Fruit fly (Drosophila melanogaster) whole organism, pupa: ENCODE data around the gene AgmNAT.

Experiments
- CG10348 ChIP-seq: fragments of 200-800 bp; sonication (Bioruptor generic); IDR thresholded peaks from 2 replicates; pipeline ENCODE4 v1.3.6; 2022; ENCODE audit warnings: missing biosample characterization, missing genetic modification characterization
- CG12605 ChIP-seq: fragments of 200-800 bp; sonication (Bioruptor generic); IDR thresholded peaks from 2 replicates; pipeline ENCODE4 v1.3.6; 2022; ENCODE audit warnings: missing biosample characterization, missing genetic modification characterization
- CG13204 ChIP-seq: fragments of 200-800 bp; sonication (Bioruptor generic); optimal IDR thresholded peaks from 2 replicates; lab custom pipeline; 2018; ENCODE audit warnings: missing biosample characterization, mild to moderate bottlenecking, missing genetic modification characterization, moderate library complexity
- CG14655 ChIP-seq: fragments of 200-800 bp; sonication (Bioruptor generic); optimal IDR thresholded peaks from 3 replicates; lab custom pipeline; 2017; ENCODE audit warnings: mild to moderate bottlenecking, missing biosample characterization, missing genetic modification reagents, missing genetic modification characterization
- CG15710 ChIP-seq: fragments of 200-800 bp; sonication (Bioruptor generic); optimal IDR thresholded peaks from 2 replicates; lab custom pipeline; 2018; ENCODE audit warnings: missing biosample characterization, mild to moderate bottlenecking, missing genetic modification characterization, moderate library complexity
- CG17806 ChIP-seq: fragments of 200-800 bp; sonication (Bioruptor generic); optimal IDR thresholded peaks from 2 replicates; lab custom pipeline; 2018; ENCODE audit warnings: missing biosample characterization, mild to moderate bottlenecking, missing genetic modification characterization, moderate library complexity
- CG32121 ChIP-seq: fragments of 200-800 bp; sonication (Bioruptor generic); IDR thresholded peaks from 2 replicates; pipeline ENCODE4 v1.3.6; 2022; ENCODE audit warnings: missing biosample characterization, missing genetic modification characterization
- CG34367 ChIP-seq: fragments of 200-800 bp; sonication (Bioruptor generic); optimal IDR thresholded peaks from 2 replicates; lab custom pipeline; 2018; ENCODE audit warnings: missing biosample characterization, mild to moderate bottlenecking, missing genetic modification characterization
- CG4496 ChIP-seq: fragments of 200-800 bp; sonication (Bioruptor generic); IDR thresholded peaks from 3 replicates; pipeline ENCODE4 v1.3.6; 2022; ENCODE audit warnings: missing biosample characterization, missing genetic modification characterization
- CG8159 ChIP-seq: fragments of 200-800 bp; sonication (Bioruptor generic); optimal IDR thresholded peaks from 3 replicates; lab custom pipeline; 2018; ENCODE audit warnings: missing biosample characterization, mild to moderate bottlenecking, missing genetic modification characterization, moderate library complexity
- CG9948 ChIP-seq: fragments of 200-800 bp; sonication (Bioruptor generic); optimal IDR thresholded peaks from 2 replicates; lab custom pipeline; 2018; ENCODE audit warnings: missing biosample characterization, mild to moderate bottlenecking, missing genetic modification characterization, moderate library complexity
- D1 ChIP-seq: fragments of 200-800 bp; sonication (Bioruptor generic); optimal IDR thresholded peaks from 2 replicates; lab custom pipeline; 2018; ENCODE audit warnings: missing biosample characterization, mild to moderate bottlenecking, missing genetic modification characterization, moderate library complexity
- EcR ChIP-seq: fragments of 200-800 bp; sonication (Bioruptor generic); optimal IDR thresholded peaks from 3 replicates; lab custom pipeline; 2019; ENCODE audit warnings: missing biosample characterization, missing genetic modification characterization, mild to moderate bottlenecking, moderate library complexity, missing genetic modification reagents
- Ets98B ChIP-seq: fragments of 200-800 bp; sonication (Bioruptor generic); IDR thresholded peaks from 2 replicates; pipeline ENCODE4 v1.3.6; 2022; ENCODE audit warnings: missing biosample characterization, missing genetic modification characterization
- Pif1A ChIP-seq: fragments of 200-800 bp; sonication (Bioruptor generic); optimal IDR thresholded peaks from 3 replicates; lab custom pipeline; 2016; ENCODE audit warnings: missing biosample characterization, missing genetic modification characterization
- Pif1B ChIP-seq: fragments of 200-800 bp; sonication (Bioruptor generic); optimal IDR thresholded peaks from 3 replicates; lab custom pipeline; 2016; ENCODE audit warnings: missing biosample characterization, missing genetic modification characterization
- Snoo ChIP-seq: fragments of 200-800 bp; sonication (Bioruptor generic); optimal IDR thresholded peaks from 3 replicates; lab custom pipeline; 2017; ENCODE audit warnings: missing biosample characterization, mild to moderate bottlenecking, missing genetic modification characterization, inconsistent platforms
- fd96Ca ChIP-seq: fragments of 200-800 bp; sonication (Bioruptor generic); IDR thresholded peaks from 3 replicates; pipeline ENCODE4 v1.3.6; 2022; ENCODE audit warnings: missing biosample characterization, missing genetic modification characterization
- gl ChIP-seq: fragments of 200-800 bp; sonication (Bioruptor generic); optimal IDR thresholded peaks from 2 replicates; lab custom pipeline; 2018; ENCODE audit warnings: missing biosample characterization, mild to moderate bottlenecking, missing genetic modification characterization
- rn ChIP-seq: fragments of 200-800 bp; sonication (Bioruptor generic); IDR thresholded peaks from 2 replicates; pipeline ENCODE4 v1.3.6; 2022; ENCODE audit warnings: missing biosample characterization, missing genetic modification characterization

The AgmNAT gene

DNA sequence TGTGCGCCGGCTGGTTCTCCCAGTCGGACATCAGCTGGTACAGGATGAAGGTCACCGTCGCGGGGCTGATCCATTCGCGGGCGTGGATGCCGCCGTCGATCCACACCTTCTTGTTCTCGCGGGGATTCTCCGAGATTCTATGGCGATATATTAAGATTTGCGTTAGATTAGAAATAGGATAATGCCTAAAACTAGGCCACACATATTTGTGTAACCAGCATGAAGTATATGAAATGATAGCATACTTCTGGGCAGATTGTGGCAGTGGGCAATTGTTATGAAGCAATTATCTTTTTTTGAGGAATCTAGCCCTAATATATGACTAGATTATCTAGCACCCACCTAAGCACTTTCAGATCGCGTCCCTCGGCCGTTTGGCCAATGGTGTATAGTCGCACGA is 48.9 kb downstream of the AgmNAT start:
- TF ChIP-seq EcR (GFP tag; lab: Kevin White, UChicago) (no peak), CG12605 (GFP tag; lab: Robert Waterston, UW) (no peak), gl (tag; lab: Kevin White, UChicago) (no peak), CG8159 (no peak), Pif1A (GFP tag; lab: Kevin White, UChicago) (no peak), CG13204 (GFP tag; lab: Kevin White, UChicago) (no peak), CG34367 (tag; lab: Kevin White, UChicago) (no peak), fd96Ca (no peak), CG15710 (tag; lab: Kevin White, UChicago) (no peak), D1 (tag; lab: Kevin White, UChicago) (no peak), CG17806 (tag; lab: Kevin White, UChicago) (no peak), CG4496 (no peak), CG9948 (tag; lab: Kevin White, UChicago) (no peak), CG32121 (GFP tag; lab: Robert Waterston, UW) (no peak), CG14655 (GFP tag; lab: Kevin White, UChicago) (no peak), rn (no peak), CG10348 (GFP tag; lab: Robert Waterston, UW) (no peak), Ets98B (GFP tag; lab: Robert Waterston, UW) (no peak), Pif1B (no peak), Snoo (tag; lab: Kevin White, UChicago) (no peak)
